Worm (Caenorhabditis elegans): ENCODE measurements around the gene thoc-2.

ce11 chrIII:6360825-6361224 lies 7.0 kb upstream of the thoc-2 start:
- TF ChIP-seq nhr-19 (GFP tag; conservative IDR thresholded peaks at IDR 0.05), result 0 out of 2 replicates have a peak, but pooled peaks have one; percentile 16
- peak; percentile 2 for TF ChIP-seq tbx-2 (tag; optimal IDR thresholded peaks at IDR 0.05)
- TF ChIP-seq pqm-1 (tag; optimal IDR thresholded peaks at IDR 0.05), result no peak
- TF ChIP-seq lin-35 (GFP tag; optimal IDR thresholded peaks at IDR 0.05), result peak in 1 of 2 experiments; percentile 60
- TF ChIP-seq mep-1 (tag; optimal IDR thresholded peaks at IDR 0.05), result peak; percentile 71
- no peak for TF ChIP-seq lin-39 (tag; optimal IDR thresholded peaks at IDR 0.05)
- peak; percentile 13 for TF ChIP-seq lin-13 (GFP tag; optimal IDR thresholded peaks at IDR 0.05)
- TF ChIP-seq ets-5 (GFP tag; IDR thresholded peaks at IDR 0.05), result no peak
- TF ChIP-seq snpc-4 (tag; optimal IDR thresholded peaks at IDR 0.05), result no peak
- no peak for TF ChIP-seq ceh-90 (tag; optimal IDR thresholded peaks at IDR 0.05)
- no peak for TF ChIP-seq isw-1 (GFP tag; IDR thresholded peaks at IDR 0.05)
- no peak for TF ChIP-seq ztf-4 (tag; optimal IDR thresholded peaks at IDR 0.05)
